Worm (Caenorhabditis elegans) whole organism, L2 larva: ENCODE measurements around the gene spex-3.

Experiments used
- C34F6.9 ChIP-seq: fragments of 150-350 bp; optimal IDR thresholded peaks from 2 replicates; lab custom pipeline; 2014; ENCODE audit warnings: missing biosample characterization, missing genetic modification characterization
- F13H6.1 ChIP-seq: sonication (generic microtip); optimal IDR thresholded peaks from 2 replicates; lab custom pipeline; 2016; ENCODE audit warnings: missing genetic modification characterization, missing compliant biosample characterization
- R02D3.7 ChIP-seq: fragments of 150-350 bp; optimal IDR thresholded peaks from 2 replicates; lab custom pipeline; 2014; ENCODE audit warnings: missing biosample characterization, missing genetic modification characterization
- Y55F3AM.14 ChIP-seq: fragments of 200-800 bp; sonication (Bioruptor generic); optimal IDR thresholded peaks from 2 replicates; lab custom pipeline; 2018; ENCODE audit warnings: mild to moderate bottlenecking, missing genetic modification characterization, missing compliant biosample characterization
- ZK546.5 ChIP-seq: sonication (generic microtip); optimal IDR thresholded peaks from 2 replicates; lab custom pipeline; 2017; ENCODE audit warnings: missing biosample characterization, missing genetic modification characterization
- alr-1 ChIP-seq: fragments of 150-350 bp; optimal IDR thresholded peaks from 2 replicates; lab custom pipeline; 2014; ENCODE audit warnings: missing biosample characterization, missing genetic modification characterization
- aly-2 ChIP-seq: fragments of 150-350 bp; optimal IDR thresholded peaks from 2 replicates; lab custom pipeline; 2014; ENCODE audit warnings: missing biosample characterization, missing genetic modification characterization
- blmp-1 ChIP-seq: sonication (generic microtip); optimal IDR thresholded peaks from 2 replicates; lab custom pipeline; 2017; ENCODE audit warnings: missing genetic modification characterization, mild to moderate bottlenecking, missing compliant biosample characterization, antibody characterized with exemption, moderate library complexity; ENCODE audit not compliant: insufficient read depth
- ceh-82 ChIP-seq: fragments of 150-350 bp; optimal IDR thresholded peaks from 2 replicates; lab custom pipeline; 2014; ENCODE audit warnings: missing biosample characterization, missing genetic modification characterization
- crh-2 ChIP-seq: sonication (generic microtip); optimal IDR thresholded peaks from 2 replicates; lab custom pipeline; 2017; ENCODE audit warnings: missing biosample characterization, missing genetic modification characterization
- dmd-4 ChIP-seq: sonication (generic microtip); optimal IDR thresholded peaks from 2 replicates; lab custom pipeline; 2017; ENCODE audit warnings: missing biosample characterization, missing genetic modification characterization
- egl-27 ChIP-seq: sonication (generic microtip); optimal IDR thresholded peaks from 3 replicates; lab custom pipeline; 2017; ENCODE audit warnings: missing biosample characterization, missing genetic modification reagents, missing genetic modification characterization
- elt-1 ChIP-seq: fragments of 150-350 bp; optimal IDR thresholded peaks from 2 replicates; lab custom pipeline; 2014; ENCODE audit warnings: missing biosample characterization, missing genetic modification characterization
- elt-3 ChIP-seq: sonication (generic microtip); optimal IDR thresholded peaks from 2 replicates; lab custom pipeline; 2017; ENCODE audit warnings: missing biosample characterization, missing genetic modification characterization
- fos-1 ChIP-seq: fragments of 150-350 bp; optimal IDR thresholded peaks from 2 replicates; lab custom pipeline; 2014; ENCODE audit warnings: missing biosample characterization, missing genetic modification characterization
- gmeb-1 ChIP-seq: fragments of 150-350 bp; optimal IDR thresholded peaks from 2 replicates; lab custom pipeline; 2014; ENCODE audit warnings: missing biosample characterization, missing genetic modification characterization
- lin-11 ChIP-seq: fragments of 150-350 bp; sonication (generic microtip); optimal IDR thresholded peaks from 2 replicates; lab custom pipeline; 2014; ENCODE audit warnings: missing biosample characterization, missing genetic modification characterization, inconsistent platforms, mixed read lengths
- lin-13 ChIP-seq: fragments of 150-350 bp; optimal IDR thresholded peaks from 2 replicates; lab custom pipeline; 2014; ENCODE audit warnings: missing biosample characterization, missing genetic modification reagents, missing genetic modification characterization
- lin-39 ChIP-seq: fragments of 150-350 bp; optimal IDR thresholded peaks from 2 replicates; lab custom pipeline; 2014; ENCODE audit warnings: missing biosample characterization, missing genetic modification reagents, missing genetic modification characterization
- lsy-2 ChIP-seq, 2 experiments: fragments of 150-350 bp in 1 of 2; sonication (generic microtip) in 1 of 2; optimal IDR thresholded peaks; 2 replicates each; lab custom pipeline; 2014 to 2017; ENCODE audit warnings: missing biosample characterization in 2 of 2, missing genetic modification characterization in 2 of 2
- mab-5 ChIP-seq: fragments of 150-350 bp; optimal IDR thresholded peaks from 2 replicates; lab custom pipeline; 2014; ENCODE audit warnings: missing biosample characterization, missing genetic modification characterization
- mbf-1 ChIP-seq: sonication (generic microtip); optimal IDR thresholded peaks from 2 replicates; lab custom pipeline; 2017; ENCODE audit warnings: missing biosample characterization, missing genetic modification characterization
- nhr-10 ChIP-seq: sonication (generic microtip); optimal IDR thresholded peaks from 2 replicates; lab custom pipeline; 2017; ENCODE audit warnings: missing biosample characterization, missing genetic modification characterization
- nhr-12 ChIP-seq: fragments of 150-350 bp; optimal IDR thresholded peaks from 2 replicates; lab custom pipeline; 2014; ENCODE audit warnings: missing biosample characterization, missing genetic modification characterization
- nhr-129 ChIP-seq: fragments of 150-350 bp; optimal IDR thresholded peaks from 2 replicates; lab custom pipeline; 2014; ENCODE audit warnings: missing biosample characterization, missing genetic modification characterization
- nhr-21 ChIP-seq: fragments of 150-350 bp; optimal IDR thresholded peaks from 2 replicates; lab custom pipeline; 2014; ENCODE audit warnings: missing biosample characterization, missing genetic modification characterization
- nhr-23 ChIP-seq: fragments of 150-350 bp; optimal IDR thresholded peaks from 2 replicates; lab custom pipeline; 2014; ENCODE audit warnings: missing biosample characterization, missing genetic modification reagents, missing genetic modification characterization
- nhr-25 ChIP-seq: fragments of 150-350 bp; sonication (generic microtip); optimal IDR thresholded peaks from 3 replicates; lab custom pipeline; 2014; ENCODE audit warnings: missing biosample characterization, missing genetic modification characterization
- nhr-6 ChIP-seq: fragments of 150-350 bp; optimal IDR thresholded peaks from 2 replicates; lab custom pipeline; 2014; ENCODE audit warnings: missing biosample characterization, missing genetic modification characterization
- nhr-77 ChIP-seq: fragments of 150-350 bp; optimal IDR thresholded peaks from 2 replicates; lab custom pipeline; 2014; ENCODE audit warnings: missing biosample characterization, missing genetic modification characterization
- peb-1 ChIP-seq: fragments of 150-350 bp; optimal IDR thresholded peaks from 2 replicates; lab custom pipeline; 2014; ENCODE audit warnings: missing biosample characterization, missing genetic modification characterization
- sem-4 ChIP-seq: fragments of 150-350 bp; optimal IDR thresholded peaks from 2 replicates; lab custom pipeline; 2014; ENCODE audit warnings: missing biosample characterization, missing genetic modification reagents, missing genetic modification characterization
- skn-1 ChIP-seq: sonication (generic microtip); optimal IDR thresholded peaks from 2 replicates; lab custom pipeline; 2017; ENCODE audit warnings: missing biosample characterization, missing genetic modification characterization
- unc-39 ChIP-seq: fragments of 150-350 bp; optimal IDR thresholded peaks from 2 replicates; lab custom pipeline; 2014; ENCODE audit warnings: missing biosample characterization, missing genetic modification characterization
- unc-62 ChIP-seq: fragments of 150-350 bp; optimal IDR thresholded peaks from 2 replicates; lab custom pipeline; 2014; ENCODE audit warnings: missing biosample characterization, missing genetic modification reagents, missing genetic modification characterization
- zag-1 ChIP-seq: fragments of 150-350 bp; optimal IDR thresholded peaks from 2 replicates; lab custom pipeline; 2014; ENCODE audit warnings: missing biosample characterization, missing genetic modification characterization
- ztf-1 ChIP-seq: fragments of 200-800 bp; sonication (Bioruptor generic); conservative IDR thresholded peaks from 2 replicates; pipeline ENCODE4 v1.3.6; 2022; ENCODE audit warnings: missing genetic modification characterization, missing compliant biosample characterization
- ztf-11 ChIP-seq: sonication (generic microtip); optimal IDR thresholded peaks from 2 replicates; lab custom pipeline; 2017; ENCODE audit warnings: missing biosample characterization, missing genetic modification characterization

Gene spex-3

ce11 chrIII:1661031-1661430 lies 41.2 kb downstream of the spex-3 start:
- TF ChIP-seq lin-13 (GFP tag; lab: Kevin White, UChicago) (no peak), ztf-1 (no peak), nhr-21 (no peak), dmd-4 (tag; lab: Kevin White, UChicago) (no peak), mbf-1 (no peak), nhr-10 (tag; lab: Kevin White, UChicago) (no peak), elt-1 (no peak), crh-2 (tag; lab: Kevin White, UChicago) (peak; percentile 9), R02D3.7 (no peak), C34F6.9 (tag; lab: Kevin White, UChicago) (no peak), egl-27 (tag; lab: Kevin White, UChicago) (no peak), ceh-82 (no peak), fos-1 (peak; percentile 99), lsy-2 (tag; optimal IDR thresholded peaks at IDR 0.05; lab: Kevin White, UChicago) (no peak), lin-39 (tag; lab: Kevin White, UChicago) (no peak), ztf-11 (tag; lab: Kevin White, UChicago) (no peak), gmeb-1 (tag; lab: Kevin White, UChicago) (no peak), aly-2 (tag; lab: Kevin White, UChicago) (no peak), mab-5 (tag; lab: Kevin White, UChicago) (no peak), nhr-129 (tag; lab: Kevin White, UChicago) (no peak), skn-1 (peak; percentile 69), unc-39 (tag; lab: Kevin White, UChicago) (no peak)
- TF ChIP-seq, all 48 proteins: peak for 3

ce11 chrIII:1659763-1660162 lies 42.5 kb downstream of the spex-3 start, which contains the start of gene Y22D7AL.15:
TSS of gene Y22D7AL.15 (minus strand) at chrIII:1659863.
- no peak for TF ChIP-seq aly-2 (tag; lab: Kevin White, UChicago)
- no peak for TF ChIP-seq sem-4 (tag; lab: Kevin White, UChicago)
- TF ChIP-seq lin-11 (tag; lab: Kevin White, UChicago): no peak
- TF ChIP-seq zag-1 (tag; lab: Kevin White, UChicago): no peak
- no peak for TF ChIP-seq gmeb-1 (tag; lab: Kevin White, UChicago)
- TF ChIP-seq elt-3 (tag; lab: Kevin White, UChicago): no peak
- TF ChIP-seq ZK546.5 (tag; lab: Kevin White, UChicago): no peak
- TF ChIP-seq mab-5 (tag; lab: Kevin White, UChicago): no peak
- TF ChIP-seq nhr-10 (tag; lab: Kevin White, UChicago): no peak
- no peak for TF ChIP-seq mbf-1
- TF ChIP-seq egl-27 (tag; lab: Kevin White, UChicago): no peak
- TF ChIP-seq lsy-2 (tag; optimal IDR thresholded peaks at IDR 0.05; lab: Kevin White, UChicago): no peak
- no peak for TF ChIP-seq Y55F3AM.14 (GFP tag; lab: Kevin White, UChicago)
- no peak for TF ChIP-seq nhr-12 (tag; lab: Kevin White, UChicago)
- no peak for TF ChIP-seq nhr-21
- no peak for TF ChIP-seq nhr-6 (tag; lab: Kevin White, UChicago)
- no peak for TF ChIP-seq dmd-4 (tag; lab: Kevin White, UChicago)
- no peak for TF ChIP-seq nhr-25 (tag; lab: Kevin White, UChicago)
- TF ChIP-seq skn-1: no peak

- TF ChIP-seq sem-4 (tag; lab: Kevin White, UChicago) (no peak), gmeb-1 (tag; lab: Kevin White, UChicago) (no peak), C34F6.9 (tag; lab: Kevin White, UChicago) (no peak), F13H6.1 (tag; lab: Kevin White, UChicago) (no peak), skn-1 (no peak), nhr-77 (no peak), blmp-1 (tag; lab: Kevin White, UChicago) (no peak), elt-3 (tag; lab: Kevin White, UChicago) (no peak), ceh-82 (no peak), alr-1 (no peak), mab-5 (tag; lab: Kevin White, UChicago) (no peak), unc-62 (GFP tag; lab: Kevin White, UChicago) (no peak), ztf-1 (no peak), peb-1 (tag; lab: Kevin White, UChicago) (no peak), lin-13 (GFP tag; lab: Kevin White, UChicago) (no peak), fos-1 (no peak), aly-2 (tag; lab: Kevin White, UChicago) (no peak), nhr-129 (tag; lab: Kevin White, UChicago) (no peak), nhr-23 (tag; lab: Kevin White, UChicago) (no peak), nhr-21 (no peak)
- TF ChIP-seq, all 48 proteins: peak for 0
Observed at ce11 chrIII:1657380-1657779, 44.9 kb downstream of the spex-3 start, which contains the start of gene cht-4. TSS of gene cht-4 (minus strand) at chrIII:1657480.
